Fruit fly (Drosophila melanogaster): ENCODE results near the gene CG14050.

Gene CG14050

DNA sequence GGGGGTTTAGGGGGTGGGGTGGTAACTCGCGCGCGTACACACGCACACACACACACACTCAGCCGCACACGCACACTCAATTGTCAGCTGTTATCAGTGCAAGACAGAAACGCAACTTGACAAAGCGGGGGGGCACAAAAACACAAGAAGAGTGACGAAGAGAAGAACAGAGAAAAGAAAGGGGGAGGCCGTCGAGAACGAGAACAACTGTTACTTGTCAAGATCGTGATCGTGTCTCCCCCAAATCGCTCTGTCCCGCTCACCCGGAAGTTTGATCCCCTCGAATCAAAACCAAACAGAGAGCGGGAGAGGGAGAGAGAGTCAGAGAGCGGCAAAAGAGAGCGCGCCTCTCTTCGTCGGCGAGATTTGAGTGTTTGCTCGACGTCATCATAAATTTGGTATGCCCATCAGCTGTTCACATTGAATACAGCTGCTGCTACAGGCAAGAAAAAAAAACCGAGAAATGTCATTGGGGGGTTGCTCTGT lies 8.6 kb downstream of the CG14050 start (continued):
- no peak for TF ChIP-seq Aef1 (GFP tag; IDR thresholded peaks at IDR 0.05)
- TF ChIP-seq CG15696 (tag; optimal IDR thresholded peaks at IDR 0.05) = no peak
- TF ChIP-seq HLH54F (GFP tag; optimal IDR thresholded peaks at IDR 0.05) = no peak
- no peak for TF ChIP-seq shn (GFP tag; optimal IDR thresholded peaks at IDR 0.05)
- TF ChIP-seq CG2129 (GFP tag; IDR thresholded peaks at IDR 0.05; ENCODE audit: partially characterized antibody) = no peak
- TF ChIP-seq Rx (GFP tag; IDR thresholded peaks at IDR 0.05) = no peak
- peak; percentile 29 for TF ChIP-seq CG6854 (GFP tag; optimal IDR thresholded peaks at IDR 0.05)
- TF ChIP-seq CG30431 (GFP tag; optimal IDR thresholded peaks at IDR 0.05) = no peak
- TF ChIP-seq sr (GFP tag; IDR thresholded peaks at IDR 0.05) = no peak
- TF ChIP-seq CG12104 (GFP tag; optimal IDR thresholded peaks at IDR 0.05) = no peak
- TF ChIP-seq Adf1 (GFP tag; IDR thresholded peaks at IDR 0.05) = peak; percentile 74
- TF ChIP-seq Drgx (GFP tag; IDR thresholded peaks at IDR 0.05) = no peak
- no peak for TF ChIP-seq stwl (tag; optimal IDR thresholded peaks at IDR 0.05)
- no peak for TF ChIP-seq rib (GFP tag; IDR thresholded peaks at IDR 0.05)
- peak; percentile 36; the same call in 1 of the 3 replicates for TF ChIP-seq CG11695 (GFP tag; IDR thresholded peaks at IDR 0.05)
- TF ChIP-seq Hand (GFP tag; optimal IDR thresholded peaks at IDR 0.05) = peak; percentile 28
- no peak for TF ChIP-seq phol (tag; optimal IDR thresholded peaks at IDR 0.05)
- no peak for TF ChIP-seq lov (optimal IDR thresholded peaks at IDR 0.05)
- TF ChIP-seq lov (GFP tag; IDR thresholded peaks at IDR 0.05) = no peak
- TF ChIP-seq CG11504 (tag; optimal IDR thresholded peaks at IDR 0.05) = no peak
- TF ChIP-seq onecut (GFP tag; IDR thresholded peaks at IDR 0.05) = peak; percentile 36
- no peak for TF ChIP-seq lilli (GFP tag; optimal IDR thresholded peaks at IDR 0.05)
- TF ChIP-seq CG5245 (GFP tag; optimal IDR thresholded peaks at IDR 0.05) = no peak
- no peak for TF ChIP-seq p53 (GFP tag; optimal IDR thresholded peaks at IDR 0.05)
- TF ChIP-seq HLHmδ (GFP tag; optimal IDR thresholded peaks at IDR 0.05) = peak; percentile 85
- no peak for TF ChIP-seq tll (GFP tag; optimal IDR thresholded peaks at IDR 0.05)
- no peak for TF ChIP-seq kay (GFP tag; optimal IDR thresholded peaks at IDR 0.05)
- TF ChIP-seq CG18476 (GFP tag; optimal IDR thresholded peaks at IDR 0.05) = no peak
- no peak for TF ChIP-seq Hr51 (GFP tag; optimal IDR thresholded peaks at IDR 0.05)
- no peak; the same call in 2 of the 3 replicates for TF ChIP-seq dysf (GFP tag; IDR thresholded peaks at IDR 0.05)
- no peak for TF ChIP-seq zf30C (GFP tag; optimal IDR thresholded peaks at IDR 0.05)
- no peak for TF ChIP-seq CG1792 (GFP tag; optimal IDR thresholded peaks at IDR 0.05)
- peak; percentile 11 for TF ChIP-seq CG10543 (GFP tag; optimal IDR thresholded peaks at IDR 0.05)
- no peak for TF ChIP-seq dan (GFP tag; IDR thresholded peaks at IDR 0.05)
- TF ChIP-seq CG2116 (GFP tag; optimal IDR thresholded peaks at IDR 0.05) = no peak
- TF ChIP-seq aop (GFP tag; IDR thresholded peaks at IDR 0.05) = peak; percentile 97
- TF ChIP-seq CG10321 (GFP tag; IDR thresholded peaks at IDR 0.05) = no peak
- TF ChIP-seq z (GFP tag; IDR thresholded peaks at IDR 0.05) = peak; percentile 71; the same call in 2 of the 3 replicates
- TF ChIP-seq Mes4 (GFP tag; optimal IDR thresholded peaks at IDR 0.05) = no peak
- TF ChIP-seq Antp (GFP tag; optimal IDR thresholded peaks at IDR 0.05) = no peak
- peak; percentile 91 for TF ChIP-seq crol (GFP tag; IDR thresholded peaks at IDR 0.05)
- TF ChIP-seq Sry-β (GFP tag; optimal IDR thresholded peaks at IDR 0.05) = no peak
- no peak for TF ChIP-seq CG8944 (GFP tag; optimal IDR thresholded peaks at IDR 0.05)
- no peak for TF ChIP-seq CG5180 (GFP tag; optimal IDR thresholded peaks at IDR 0.05)
- no peak for TF ChIP-seq luna (GFP tag; optimal IDR thresholded peaks at IDR 0.05)
- no peak for TF ChIP-seq trem (tag; optimal IDR thresholded peaks at IDR 0.05)
- no peak for TF ChIP-seq hkb (optimal IDR thresholded peaks at IDR 0.05)
- peak; percentile 42 for TF ChIP-seq hkb (GFP tag; IDR thresholded peaks at IDR 0.05)
- no peak for TF ChIP-seq maf-S (GFP tag; optimal IDR thresholded peaks at IDR 0.05)
- TF ChIP-seq BtbVII (GFP tag; optimal IDR thresholded peaks at IDR 0.05) = peak; percentile 78
- TF ChIP-seq CG7987 (GFP tag; optimal IDR thresholded peaks at IDR 0.05) = no peak
- no peak for TF ChIP-seq Fer2 (tag; optimal IDR thresholded peaks at IDR 0.05)
